Fruit fly (Drosophila melanogaster) whole organism, prepupa: Measurements from ENCODE around the gene Dic4.
A peak's percentile ranks its signal among the peaks of the same experiment; 100 is the strongest.

Source experiments
- CG10631 ChIP-seq: fragments of 200-800 bp; sonication (Bioruptor generic); optimal IDR thresholded peaks from 2 replicates; lab custom pipeline; 2016; ENCODE audit warnings: missing biosample characterization, missing genetic modification characterization
- CG10669 ChIP-seq: fragments of 200-800 bp; sonication (Bioruptor generic); optimal IDR thresholded peaks from 3 replicates; lab custom pipeline; 2018; ENCODE audit warnings: missing biosample characterization, mild to moderate bottlenecking, missing genetic modification characterization, moderate library complexity
- CG11762 ChIP-seq: fragments of 200-800 bp; sonication (Bioruptor generic); optimal IDR thresholded peaks from 3 replicates; lab custom pipeline; 2016; ENCODE audit warnings: missing biosample characterization, missing genetic modification characterization; ENCODE audit not compliant: insufficient read depth
- CG11902 ChIP-seq: fragments of 200-800 bp; sonication (Bioruptor generic); optimal IDR thresholded peaks from 3 replicates; lab custom pipeline; 2016; ENCODE audit warnings: missing biosample characterization, missing genetic modification characterization
- CG15336 ChIP-seq: fragments of 200-800 bp; sonication (Bioruptor generic); IDR thresholded peaks from 2 replicates; pipeline ENCODE4 v1.3.6; 2022; ENCODE audit warnings: missing biosample characterization, missing genetic modification characterization
- CG3032 ChIP-seq: fragments of 200-800 bp; optimal IDR thresholded peaks from 2 replicates; lab custom pipeline; 2019; ENCODE audit warnings: missing biosample characterization, mild to moderate bottlenecking, missing genetic modification characterization, moderate library complexity
- CG31627 ChIP-seq: fragments of 200-800 bp; sonication (Bioruptor generic); optimal IDR thresholded peaks from 3 replicates; lab custom pipeline; 2016; ENCODE audit warnings: missing biosample characterization, missing genetic modification characterization
- CG32006 ChIP-seq: fragments of 200-800 bp; sonication (Bioruptor generic); optimal IDR thresholded peaks from 3 replicates; lab custom pipeline; 2017; ENCODE audit warnings: missing biosample characterization, mild to moderate bottlenecking, missing genetic modification characterization
- CG34406 ChIP-seq: fragments of 200-800 bp; sonication (Bioruptor generic); optimal IDR thresholded peaks from 3 replicates; lab custom pipeline; 2016; ENCODE audit warnings: missing biosample characterization, missing genetic modification characterization
- CG4318 ChIP-seq: fragments of 200-800 bp; sonication (Bioruptor generic); optimal IDR thresholded peaks from 3 replicates; lab custom pipeline; 2017; ENCODE audit warnings: missing biosample characterization, mild to moderate bottlenecking, missing genetic modification characterization
- CG6276 ChIP-seq: fragments of 200-800 bp; sonication (Bioruptor generic); optimal IDR thresholded peaks from 2 replicates; lab custom pipeline; 2017; ENCODE audit warnings: missing biosample characterization, mild to moderate bottlenecking, missing genetic modification characterization
- CG6792 ChIP-seq: fragments of 200-800 bp; sonication (Bioruptor generic); optimal IDR thresholded peaks from 3 replicates; lab custom pipeline; 2016; ENCODE audit warnings: missing biosample characterization, missing genetic modification characterization
- CG6854 ChIP-seq: fragments of 200-800 bp; sonication (Bioruptor generic); optimal IDR thresholded peaks from 2 replicates; lab custom pipeline; 2017; ENCODE audit warnings: missing biosample characterization, mild to moderate bottlenecking, missing genetic modification characterization
- CG7368 ChIP-seq: fragments of 200-800 bp; sonication (Bioruptor generic); optimal IDR thresholded peaks from 3 replicates; lab custom pipeline; 2016; ENCODE audit warnings: missing biosample characterization, missing genetic modification characterization
- CG8119 ChIP-seq: fragments of 200-800 bp; sonication (Bioruptor generic); IDR thresholded peaks from 3 replicates; pipeline ENCODE4 v1.3.6; 2022; ENCODE audit warnings: missing biosample characterization, missing genetic modification characterization
- CG8319 ChIP-seq: fragments of 200-800 bp; sonication (Bioruptor generic); optimal IDR thresholded peaks from 3 replicates; lab custom pipeline; 2016; ENCODE audit warnings: missing biosample characterization, missing genetic modification characterization
- CG8632 ChIP-seq: fragments of 200-800 bp; sonication (Bioruptor generic); optimal IDR thresholded peaks from 3 replicates; lab custom pipeline; 2016; ENCODE audit warnings: missing biosample characterization, missing genetic modification characterization
- CG9139 ChIP-seq: fragments of 200-800 bp; sonication (Bioruptor generic); optimal IDR thresholded peaks from 3 replicates; lab custom pipeline; 2017; ENCODE audit warnings: missing biosample characterization, mild to moderate bottlenecking, missing genetic modification characterization
- Eip78C ChIP-seq: fragments of 200-800 bp; sonication (Bioruptor generic); peaks from one replicate; lab custom pipeline; 2016; ENCODE audit warnings: missing biosample characterization, missing genetic modification characterization
- Eip93F ChIP-seq: fragments of 200-800 bp; sonication (Bioruptor generic); optimal IDR thresholded peaks from 2 replicates; lab custom pipeline; 2016; ENCODE audit warnings: missing biosample characterization, mild to moderate bottlenecking, missing genetic modification characterization
- Ets21C ChIP-seq: fragments of 200-800 bp; sonication (Bioruptor generic); optimal IDR thresholded peaks from 3 replicates; lab custom pipeline; 2016; ENCODE audit warnings: missing biosample characterization, missing genetic modification characterization
- Ets96B ChIP-seq: fragments of 200-800 bp; optimal IDR thresholded peaks from 2 replicates; lab custom pipeline; 2019; ENCODE audit warnings: missing biosample characterization, mild to moderate bottlenecking, missing genetic modification characterization, moderate library complexity
- Gug ChIP-seq: fragments of 200-800 bp; sonication (Bioruptor generic); IDR thresholded peaks from 2 replicates; pipeline ENCODE4 v1.3.6; 2022; ENCODE audit warnings: missing biosample characterization, missing genetic modification characterization
- Hr39 ChIP-seq: fragments of 200-800 bp; sonication (Bioruptor generic); optimal IDR thresholded peaks from 2 replicates; lab custom pipeline; 2016; ENCODE audit warnings: missing biosample characterization, missing genetic modification characterization
- Hr4 ChIP-seq: fragments of 200-800 bp; sonication (Bioruptor generic); optimal IDR thresholded peaks from 3 replicates; lab custom pipeline; 2016; ENCODE audit warnings: missing biosample characterization, missing genetic modification characterization
- OdsH ChIP-seq: fragments of 200-800 bp; sonication (Bioruptor generic); optimal IDR thresholded peaks from 3 replicates; lab custom pipeline; 2016; ENCODE audit warnings: missing biosample characterization, missing genetic modification characterization
- Smox ChIP-seq: fragments of 200-800 bp; sonication (Bioruptor generic); optimal IDR thresholded peaks from 3 replicates; lab custom pipeline; 2016; ENCODE audit warnings: missing biosample characterization, missing genetic modification characterization
- Sox14 ChIP-seq: fragments of 200-800 bp; sonication (Bioruptor generic); optimal IDR thresholded peaks from 3 replicates; lab custom pipeline; 2016; ENCODE audit warnings: missing biosample characterization, missing genetic modification characterization
- Sox15 ChIP-seq: fragments of 200-800 bp; sonication (Bioruptor generic); optimal IDR thresholded peaks from 3 replicates; lab custom pipeline; 2016; ENCODE audit warnings: missing biosample characterization, missing genetic modification characterization
- achi ChIP-seq: fragments of 200-800 bp; sonication (Bioruptor generic); optimal IDR thresholded peaks from 3 replicates; lab custom pipeline; 2016; ENCODE audit warnings: missing biosample characterization, missing genetic modification characterization
- acj6 ChIP-seq: fragments of 200-800 bp; sonication (Bioruptor generic); optimal IDR thresholded peaks from 3 replicates; lab custom pipeline; 2016; ENCODE audit warnings: missing biosample characterization, missing genetic modification characterization
- cyc ChIP-seq: fragments of 200-800 bp; sonication (Bioruptor generic); optimal IDR thresholded peaks from 3 replicates; lab custom pipeline; 2016; ENCODE audit warnings: missing biosample characterization, missing genetic modification characterization
- dsx ChIP-seq: fragments of 200-800 bp; optimal IDR thresholded peaks from 3 replicates; lab custom pipeline; 2019; ENCODE audit warnings: missing biosample characterization, mild to moderate bottlenecking, missing genetic modification characterization, moderate library complexity; ENCODE audit not compliant: poor library complexity, severe bottlenecking
- esn ChIP-seq: fragments of 200-800 bp; sonication (Bioruptor generic); optimal IDR thresholded peaks from 2 replicates; lab custom pipeline; 2016; ENCODE audit warnings: missing biosample characterization, mild to moderate bottlenecking, missing genetic modification characterization, moderate library complexity
- fd59A ChIP-seq: fragments of 200-800 bp; sonication (Bioruptor generic); optimal IDR thresholded peaks from 2 replicates; lab custom pipeline; 2017; ENCODE audit warnings: missing biosample characterization, mild to moderate bottlenecking, missing genetic modification characterization, missing genetic modification reagents
- fkh ChIP-seq: fragments of 200-800 bp; sonication (Bioruptor generic); optimal IDR thresholded peaks from 3 replicates; lab custom pipeline; 2017; ENCODE audit warnings: missing biosample characterization, mild to moderate bottlenecking, missing genetic modification characterization, moderate library complexity
- lz ChIP-seq: fragments of 200-800 bp; sonication (Bioruptor generic); optimal IDR thresholded peaks from 3 replicates; lab custom pipeline; 2016; ENCODE audit warnings: missing biosample characterization, missing genetic modification characterization
- salr ChIP-seq, 2 experiments: fragments of 200-800 bp; sonication (Bioruptor generic); optimal IDR thresholded peaks; 3 replicates each; lab custom pipeline; 2016 to 2018; ENCODE audit warnings: missing biosample characterization in 2 of 2, missing genetic modification characterization in 2 of 2, mild to moderate bottlenecking in 1 of 2
- ss ChIP-seq, 2 experiments: fragments of 200-800 bp; sonication (Bioruptor generic); optimal IDR thresholded peaks; 2 replicates in 1 of 2; 3 replicates in 1 of 2; lab custom pipeline; 2017 to 2018; ENCODE audit warnings: mild to moderate bottlenecking in 2 of 2, missing biosample characterization in 2 of 2, missing genetic modification characterization in 2 of 2, moderate library complexity in 1 of 2
- svp ChIP-seq: fragments of 200-800 bp; sonication (Bioruptor generic); peaks from one replicate; lab custom pipeline; 2016; ENCODE audit warnings: missing biosample characterization, missing genetic modification characterization
- topi ChIP-seq: fragments of 200-800 bp; sonication (Bioruptor generic); optimal IDR thresholded peaks from 3 replicates; lab custom pipeline; 2016; ENCODE audit warnings: missing biosample characterization, missing genetic modification characterization

Dic4 gene

DNA sequence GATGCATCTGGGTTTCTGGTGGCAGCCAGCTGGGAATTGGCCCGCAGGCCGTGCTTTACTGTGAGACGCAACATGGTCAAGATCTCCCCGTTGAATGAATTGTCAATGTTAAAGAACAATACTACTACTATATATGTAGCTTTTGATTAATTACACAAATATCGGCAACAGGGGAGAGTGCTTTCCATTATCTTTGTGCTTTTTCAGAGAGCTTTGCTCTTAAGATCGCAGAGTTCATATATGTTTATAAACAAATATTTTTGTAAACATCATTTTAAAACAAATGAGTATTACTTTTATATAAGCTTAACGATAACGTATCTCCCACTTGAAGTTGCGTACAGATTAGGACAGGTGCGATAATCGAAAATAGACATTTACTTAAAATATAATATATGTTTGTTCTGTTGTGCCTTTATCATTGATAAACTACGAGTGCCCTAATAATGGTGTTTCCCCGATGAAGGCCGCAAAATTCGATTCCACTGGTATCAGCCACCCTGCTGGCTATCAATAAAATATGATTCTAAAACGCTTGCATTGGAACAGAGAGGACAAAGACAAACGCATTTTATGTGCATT, 11.9 kb downstream of the Dic4 start, which contains the start of gene Cyp12c1:
TSS of gene Cyp12c1 (minus strand) at position 100 of the 582 bp plus-strand sequence.
- TF ChIP-seq Eip93F (no peak), CG32006 (no peak), Eip78C (GFP tag; lab: Kevin White, UChicago) (peak; percentile 22), Sox14 (GFP tag; lab: Kevin White, UChicago) (no peak), CG8119 (GFP tag; lab: Robert Waterston, UW) (no peak), CG8632 (GFP tag; lab: Kevin White, UChicago) (no peak), Sox15 (GFP tag; lab: Kevin White, UChicago) (no peak), svp (GFP tag; lab: Kevin White, UChicago) (peak; percentile 87), topi (GFP tag; lab: Kevin White, UChicago) (no peak), CG8319 (no peak), Ets96B (tag; lab: Kevin White, UChicago) (no peak), OdsH (GFP tag; lab: Kevin White, UChicago) (no peak), CG11762 (no peak), Ets21C (no peak), CG6854 (GFP tag; lab: Kevin White, UChicago) (no peak), salr (GFP tag; optimal IDR thresholded peaks at IDR 0.05; lab: Kevin White, UChicago) (no peak), CG15336 (GFP tag; lab: Robert Waterston, UW) (no peak)

dm6 chr3L:18683846-18684245, 14.4 kb downstream of the Dic4 start, which contains the start of gene Chmp1:
Gene Chmp1 (minus strand): TSS chr3L:18684061.
- TF ChIP-seq CG4318 (GFP tag; lab: Kevin White, UChicago) = no peak
- TF ChIP-seq CG7368 (GFP tag; lab: Kevin White, UChicago) = no peak
- TF ChIP-seq ss (GFP tag; optimal IDR thresholded peaks at IDR 0.05; lab: Kevin White, UChicago) = no peak
- no peak for TF ChIP-seq lz (GFP tag; lab: Kevin White, UChicago)
- TF ChIP-seq CG10669 (GFP tag; lab: Kevin White, UChicago) = no peak
- TF ChIP-seq CG6276 = no peak
- TF ChIP-seq CG15336 (GFP tag; lab: Robert Waterston, UW) = no peak
- no peak for TF ChIP-seq Smox (GFP tag; lab: Kevin White, UChicago)
- no peak for TF ChIP-seq CG31627 (GFP tag; lab: Kevin White, UChicago)
- TF ChIP-seq CG34406 (GFP tag; lab: Kevin White, UChicago) = no peak
- TF ChIP-seq, all 60 proteins: peak for 0

dm6 chr3L:18681550-18682217, 16.5 kb downstream of the Dic4 start, which contains the start of the genes Sgf11 and CG32202:
Gene Sgf11 (minus strand): TSS chr3L:18681836.
Gene CG32202 (plus strand): TSS chr3L:18682184.
- TF ChIP-seq acj6 (GFP tag; lab: Kevin White, UChicago) = peak; percentile 58
- TF ChIP-seq CG8319 = no peak
- TF ChIP-seq Hr39 (GFP tag; lab: Kevin White, UChicago) = peak; percentile 36
- no peak for TF ChIP-seq salr (GFP tag; optimal IDR thresholded peaks at IDR 0.05; lab: Kevin White, UChicago)
- TF ChIP-seq CG4318 (GFP tag; lab: Kevin White, UChicago) = no peak
- peak; percentile 31 for TF ChIP-seq cyc
- TF ChIP-seq dsx (GFP tag; lab: Kevin White, UChicago) = peak; percentile 57
- TF ChIP-seq CG10631 = peak; percentile 70
- TF ChIP-seq CG9139 (GFP tag; lab: Kevin White, UChicago) = no peak
- TF ChIP-seq Sox14 (GFP tag; lab: Kevin White, UChicago) = peak; percentile 36
- TF ChIP-seq CG15336 (GFP tag; lab: Robert Waterston, UW) = peak; percentile 68
- peak; percentile 51 for TF ChIP-seq Eip78C (GFP tag; lab: Kevin White, UChicago)
- peak; percentile 21 for TF ChIP-seq CG11902 (GFP tag; lab: Kevin White, UChicago)
- TF ChIP-seq CG6792 (GFP tag; lab: Kevin White, UChicago) = peak; percentile 35
- TF ChIP-seq OdsH (GFP tag; lab: Kevin White, UChicago) = peak; percentile 67
- no peak for TF ChIP-seq CG11762
- peak; percentile 69 for TF ChIP-seq achi
- TF ChIP-seq Sox15 (GFP tag; lab: Kevin White, UChicago) = peak; percentile 40
- peak; percentile 68 for TF ChIP-seq CG3032 (tag; lab: Kevin White, UChicago)
- no peak for TF ChIP-seq fd59A (GFP tag; lab: Kevin White, UChicago)
- TF ChIP-seq lz (GFP tag; lab: Kevin White, UChicago) = peak; percentile 33
- TF ChIP-seq esn (GFP tag; lab: Kevin White, UChicago) = peak; percentile 58
- peak; percentile 20; the same call in 1 of the 2 replicates for TF ChIP-seq Gug
- TF ChIP-seq CG8632 (GFP tag; lab: Kevin White, UChicago) = peak; percentile 57
- peak; percentile 40 for TF ChIP-seq Hr4
- peak; percentile 88 for TF ChIP-seq fkh
- peak; percentile 71 for TF ChIP-seq CG34406 (GFP tag; lab: Kevin White, UChicago)
- peak; percentile 58 for TF ChIP-seq svp (GFP tag; lab: Kevin White, UChicago)
- TF ChIP-seq Ets96B (tag; lab: Kevin White, UChicago) = peak; percentile 61
